Fruit fly (Drosophila melanogaster): ENCODE data around the gene CG46399.

CG46399 gene

dm6 chrX:14812239-14812638 is 46.8 kb upstream of the CG46399 start (continued):
- TF ChIP-seq BEAF-32 (GFP tag; optimal IDR thresholded peaks at IDR 0.05) (no peak), vvl (GFP tag; IDR thresholded peaks at IDR 0.05) (no peak), Hey (tag; optimal IDR thresholded peaks at IDR 0.05) (no peak), CG1647 (GFP tag; optimal IDR thresholded peaks at IDR 0.05) (no peak), zf30C (GFP tag; optimal IDR thresholded peaks at IDR 0.05) (no peak), pita (GFP tag; optimal IDR thresholded peaks at IDR 0.05) (no peak), CG1603 (tag; optimal IDR thresholded peaks at IDR 0.05) (no peak), E2f2 (GFP tag; IDR thresholded peaks at IDR 0.05) (no peak), HmgD (GFP tag; optimal IDR thresholded peaks at IDR 0.05) (no peak), Med (GFP tag) (no peak), ranshi (GFP tag; IDR thresholded peaks at IDR 0.05) (0 out of 2 replicates have a peak, but pooled peaks have one; percentile 20), ase (GFP tag; IDR thresholded peaks at IDR 0.05) (no peak), vfl (GFP tag; optimal IDR thresholded peaks at IDR 0.05) (no peak), CG3847 (GFP tag; IDR thresholded peaks at IDR 0.05) (0 out of 2 replicates have a peak, but pooled peaks have one; percentile 25), CG10321 (GFP tag; IDR thresholded peaks at IDR 0.05) (no peak), dmrt99B (tag; optimal IDR thresholded peaks at IDR 0.05) (peak; percentile 1), CG30431 (GFP tag; optimal IDR thresholded peaks at IDR 0.05) (no peak), CG15479 (GFP tag; optimal IDR thresholded peaks at IDR 0.05) (no peak), CG7928 (GFP tag; optimal IDR thresholded peaks at IDR 0.05) (no peak), ara (GFP tag; IDR thresholded peaks at IDR 0.05) (no peak), CG3995 (GFP tag; optimal IDR thresholded peaks at IDR 0.05) (no peak), bcd (GFP tag; optimal IDR thresholded peaks at IDR 0.05) (no peak), prd (optimal IDR thresholded peaks at IDR 0.05) (no peak), prd (GFP tag; IDR thresholded peaks at IDR 0.05) (no peak), ind (GFP tag; optimal IDR thresholded peaks at IDR 0.05) (peak; percentile 5), trh (GFP tag; optimal IDR thresholded peaks at IDR 0.05) (no peak), Optix (GFP tag; IDR thresholded peaks at IDR 0.05) (no peak), CG1529 (GFP tag; optimal IDR thresholded peaks at IDR 0.05) (no peak), CG13287 (GFP tag; IDR thresholded peaks at IDR 0.05; ENCODE audit: partially characterized antibody) (no peak), Myb (GFP tag; optimal IDR thresholded peaks at IDR 0.05) (no peak), wdn (GFP tag; IDR thresholded peaks at IDR 0.05) (peak; percentile 12; the same call in 1 of the 2 replicates), CG12299 (tag; optimal IDR thresholded peaks at IDR 0.05) (no peak), h (optimal IDR thresholded peaks at IDR 0.05) (no peak), Ada2b (GFP tag; IDR thresholded peaks at IDR 0.05) (0 out of 2 replicates have a peak, but pooled peaks have one; percentile 12), CG11085 (GFP tag; IDR thresholded peaks at IDR 0.05) (no peak), MESR4 (GFP tag; optimal IDR thresholded peaks at IDR 0.05) (no peak), Sox102F (GFP tag; optimal IDR thresholded peaks at IDR 0.05) (peak; percentile 18), Awh (GFP tag; IDR thresholded peaks at IDR 0.05) (no peak), CG13123 (GFP tag; optimal IDR thresholded peaks at IDR 0.05) (no peak), CG17829 (tag; optimal IDR thresholded peaks at IDR 0.05) (no peak), CG1233 (GFP tag; optimal IDR thresholded peaks at IDR 0.05) (no peak), crol (GFP tag; IDR thresholded peaks at IDR 0.05) (no peak), phol (tag; optimal IDR thresholded peaks at IDR 0.05) (no peak), CG5245 (GFP tag; optimal IDR thresholded peaks at IDR 0.05) (no peak), tll (GFP tag; optimal IDR thresholded peaks at IDR 0.05) (no peak), Rfx (GFP tag; IDR thresholded peaks at IDR 0.05) (no peak), tio (GFP tag; optimal IDR thresholded peaks at IDR 0.05) (peak; percentile 12), unpg (GFP tag; optimal IDR thresholded peaks at IDR 0.05) (peak; percentile 11), zfh1 (GFP tag; IDR thresholded peaks at IDR 0.05) (0 out of 3 replicates have a peak, but pooled peaks have one; percentile 36), gem (tag; optimal IDR thresholded peaks at IDR 0.05) (peak; percentile 18), scrt (GFP tag; optimal IDR thresholded peaks at IDR 0.05) (no peak), slbo (GFP tag; IDR thresholded peaks at IDR 0.05) (peak; percentile 54), row (GFP tag; IDR thresholded peaks at IDR 0.05) (peak; percentile 50; the same call in 2 of the 3 replicates)
